Worm (Caenorhabditis elegans) whole organism, midembryonic: ENCODE results near the gene T06D8.10.

Experiments used
- cog-1 ChIP-seq: sonication (generic microtip); optimal IDR thresholded peaks from 2 replicates; lab custom pipeline; 2016; ENCODE audit warnings: missing genetic modification characterization, missing compliant biosample characterization
- flt-1 ChIP-seq: fragments of 200-800 bp; sonication (Bioruptor generic); IDR thresholded peaks from 2 replicates; pipeline ENCODE4 v1.3.6; 2022; ENCODE audit warnings: missing genetic modification characterization, missing compliant biosample characterization

DNA sequence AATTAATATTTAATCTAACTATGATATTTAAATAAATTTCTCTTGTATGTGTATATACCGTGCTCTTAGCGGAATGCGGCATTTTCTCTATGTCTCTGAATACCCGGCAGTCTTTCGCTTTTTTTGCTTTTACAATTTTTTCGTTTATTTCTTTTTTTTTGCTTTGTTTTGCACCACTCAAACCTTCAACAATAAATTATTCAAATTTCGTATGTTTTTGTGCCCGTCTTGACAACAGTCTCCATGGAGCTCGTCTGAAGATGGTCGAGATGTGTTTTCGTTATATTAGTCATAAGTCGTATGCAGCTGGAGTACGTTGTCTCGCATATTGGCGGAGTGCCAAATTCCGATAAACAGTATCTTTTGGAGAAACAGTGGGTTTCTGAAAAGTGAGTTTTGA is 20.9 kb downstream of the T06D8.10 start, which contains the start of gene T06D8.2:
- no peak for TF ChIP-seq flt-1 (GFP tag; lab: Robert Waterston, UW)
- TF ChIP-seq cog-1 (tag; lab: Kevin White, UChicago) = no peak
